Fruit fly (Drosophila melanogaster) whole organism, adult: ENCODE data around the gene CG7692.

Experiments used
- CG11617 ChIP-seq: fragments of 200-800 bp; sonication (Bioruptor generic); optimal IDR thresholded peaks from 2 replicates; lab custom pipeline; 2017; ENCODE audit warnings: mild to moderate bottlenecking, missing biosample characterization, missing genetic modification reagents, missing genetic modification characterization
- CG12768 ChIP-seq: fragments of 200-800 bp; sonication (Bioruptor generic); optimal IDR thresholded peaks from 2 replicates; lab custom pipeline; 2017; ENCODE audit warnings: missing biosample characterization, missing genetic modification characterization, mild to moderate bottlenecking, moderate library complexity, missing genetic modification reagents
- CG14711 ChIP-seq: fragments of 200-800 bp; sonication (Bioruptor generic); optimal IDR thresholded peaks from 2 replicates; lab custom pipeline; 2018; ENCODE audit warnings: missing biosample characterization, mild to moderate bottlenecking, missing genetic modification characterization, moderate library complexity
- CG1620 ChIP-seq: fragments of 200-800 bp; sonication (Bioruptor generic); optimal IDR thresholded peaks from 2 replicates; lab custom pipeline; 2016; ENCODE audit warnings: missing biosample characterization, missing genetic modification characterization
- CG33017 ChIP-seq: fragments of 200-800 bp; sonication (Bioruptor generic); optimal IDR thresholded peaks from 2 replicates; lab custom pipeline; 2018; ENCODE audit warnings: missing biosample characterization, mild to moderate bottlenecking, missing genetic modification characterization, moderate library complexity
- CG5204 ChIP-seq: fragments of 200-800 bp; sonication (Bioruptor generic); optimal IDR thresholded peaks from 2 replicates; lab custom pipeline; 2016; ENCODE audit warnings: missing biosample characterization, missing genetic modification characterization
- CG7045 ChIP-seq: fragments of 200-800 bp; sonication (Bioruptor generic); optimal IDR thresholded peaks from 2 replicates; lab custom pipeline; 2017; ENCODE audit warnings: missing biosample characterization, mild to moderate bottlenecking, missing genetic modification characterization
- CG7101 ChIP-seq: fragments of 200-800 bp; sonication (Bioruptor generic); optimal IDR thresholded peaks from 2 replicates; lab custom pipeline; 2018; ENCODE audit warnings: missing biosample characterization, mild to moderate bottlenecking, missing genetic modification characterization, moderate library complexity
- Clk ChIP-seq: fragments of 200-800 bp; sonication (Bioruptor generic); optimal IDR thresholded peaks from 2 replicates; lab custom pipeline; 2017; ENCODE audit warnings: missing biosample characterization, missing genetic modification characterization
- Crg-1 ChIP-seq: fragments of 200-800 bp; sonication (Bioruptor generic); optimal IDR thresholded peaks from 2 replicates; lab custom pipeline; 2016; ENCODE audit warnings: missing biosample characterization, missing genetic modification characterization
- Hr96 ChIP-seq: fragments of 200-800 bp; sonication (Bioruptor generic); optimal IDR thresholded peaks from 2 replicates; lab custom pipeline; 2016; ENCODE audit warnings: missing biosample characterization, missing genetic modification characterization
- Mnt ChIP-seq: fragments of 200-800 bp; sonication (Bioruptor generic); optimal IDR thresholded peaks from 2 replicates; lab custom pipeline; 2016; ENCODE audit warnings: missing biosample characterization, mild to moderate bottlenecking, missing genetic modification characterization
- bab1 ChIP-seq: fragments of 200-800 bp; sonication (Bioruptor generic); optimal IDR thresholded peaks from 3 replicates; lab custom pipeline; 2019; ENCODE audit warnings: missing biosample characterization, mild to moderate bottlenecking, missing genetic modification characterization, moderate library complexity
- cic ChIP-seq: fragments of 200-800 bp; sonication (Bioruptor generic); optimal IDR thresholded peaks from 2 replicates; lab custom pipeline; 2017; ENCODE audit warnings: missing biosample characterization, mild to moderate bottlenecking, missing genetic modification characterization, moderate library complexity
- cnc ChIP-seq, 2 experiments: fragments of >200 bp; optimal IDR thresholded peaks; 2 replicates each; lab custom pipeline; 2017
- kay ChIP-seq: fragments of 200-800 bp; sonication (Bioruptor generic); peaks from one replicate; lab custom pipeline; 2016; ENCODE audit warnings: missing biosample characterization, missing genetic modification characterization, borderline replicate concordance
- ovo ChIP-seq: fragments of 200-800 bp; sonication (Bioruptor generic); optimal IDR thresholded peaks from 2 replicates; lab custom pipeline; 2016; ENCODE audit warnings: missing biosample characterization, missing genetic modification characterization
- pad ChIP-seq: fragments of 200-800 bp; sonication (Bioruptor generic); optimal IDR thresholded peaks from 3 replicates; lab custom pipeline; 2017; ENCODE audit warnings: missing biosample characterization, missing genetic modification characterization, mild to moderate bottlenecking, moderate library complexity, missing genetic modification reagents
- tj ChIP-seq: fragments of 200-800 bp; sonication (Bioruptor generic); optimal IDR thresholded peaks from 3 replicates; lab custom pipeline; 2017; ENCODE audit warnings: missing biosample characterization, mild to moderate bottlenecking, missing genetic modification characterization, moderate library complexity
- toe ChIP-seq: fragments of 200-800 bp; sonication (Bioruptor generic); optimal IDR thresholded peaks from 2 replicates; lab custom pipeline; 2016; ENCODE audit warnings: missing biosample characterization, missing genetic modification characterization

CG7692 gene

DNA sequence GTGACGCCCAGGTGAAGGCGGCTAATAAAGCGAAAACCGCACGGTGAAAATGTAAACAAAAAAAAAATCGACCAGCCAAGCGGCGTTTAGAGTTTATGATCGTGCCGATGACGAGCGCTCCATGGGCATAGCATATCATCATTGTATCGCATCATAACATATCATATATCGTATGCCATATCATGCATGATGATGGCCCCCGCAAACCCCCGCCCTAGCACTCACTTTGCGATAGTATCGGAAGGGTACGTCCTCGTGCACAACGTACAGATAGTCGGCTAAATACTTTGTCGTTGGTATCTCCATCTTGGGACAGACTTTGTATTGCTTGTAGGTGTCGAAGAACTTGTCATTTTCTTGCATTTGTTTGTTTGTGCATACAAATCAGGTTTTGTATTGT is 51.6 kb downstream of the CG7692 start:
- no peak for TF ChIP-seq CG7045 (GFP tag; lab: Kevin White, UChicago)
- TF ChIP-seq Hr96, result no peak
- no peak for TF ChIP-seq pad (GFP tag; lab: Kevin White, UChicago)
- TF ChIP-seq CG33017 (tag; lab: Kevin White, UChicago), result no peak
- TF ChIP-seq CG11617 (GFP tag; lab: Kevin White, UChicago), result no peak
- TF ChIP-seq Clk (GFP tag; lab: Kevin White, UChicago), result no peak
- no peak for TF ChIP-seq ovo (GFP tag; lab: Kevin White, UChicago)
- TF ChIP-seq kay (GFP tag; lab: Kevin White, UChicago), result no peak

DNA sequence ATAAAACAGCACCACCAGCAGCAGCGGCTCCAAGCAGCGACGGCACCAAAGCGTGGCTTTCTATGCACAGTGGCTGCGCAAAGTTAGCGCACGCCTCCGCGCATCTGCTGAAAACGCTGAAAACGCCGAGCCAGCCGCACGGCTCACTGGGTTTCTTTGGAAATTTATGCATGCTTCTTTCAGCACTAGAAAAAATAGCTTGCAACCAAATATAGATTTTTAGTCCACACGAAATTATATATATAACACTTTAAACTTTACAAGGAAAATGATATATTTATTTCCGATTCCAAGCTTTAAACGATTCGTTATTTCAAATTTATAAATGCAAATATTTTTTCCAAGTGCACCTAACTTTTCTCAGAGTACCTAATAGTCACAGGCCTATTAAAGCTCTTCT is 53.0 kb downstream of the CG7692 start:
- no peak for TF ChIP-seq pad (GFP tag; lab: Kevin White, UChicago)
- TF ChIP-seq tj (GFP tag; lab: Kevin White, UChicago), result no peak
- no peak for TF ChIP-seq CG33017 (tag; lab: Kevin White, UChicago)
- TF ChIP-seq Mnt, result no peak
- no peak for TF ChIP-seq CG7101 (tag; lab: Kevin White, UChicago)
- TF ChIP-seq ovo (GFP tag; lab: Kevin White, UChicago), result no peak
- TF ChIP-seq CG11617 (GFP tag; lab: Kevin White, UChicago), result no peak
- no peak for TF ChIP-seq CG14711 (tag; lab: Kevin White, UChicago)
- TF ChIP-seq CG1620 (GFP tag; lab: Kevin White, UChicago), result no peak
- TF ChIP-seq kay (GFP tag; lab: Kevin White, UChicago), result no peak
- no peak for TF ChIP-seq cic (GFP tag; lab: Kevin White, UChicago)
- no peak for TF ChIP-seq Clk (GFP tag; lab: Kevin White, UChicago)
- no peak for TF ChIP-seq Crg-1 (GFP tag; lab: Kevin White, UChicago)
- TF ChIP-seq CG12768 (GFP tag; lab: Kevin White, UChicago), result no peak
- no peak for TF ChIP-seq CG5204 (GFP tag; lab: Kevin White, UChicago)
- TF ChIP-seq CG7045 (GFP tag; lab: Kevin White, UChicago), result no peak
- TF ChIP-seq bab1 (GFP tag; lab: Kevin White, UChicago), result no peak
- no peak for TF ChIP-seq cnc (optimal IDR thresholded peaks at IDR 0.05; lab: Kevin White, UChicago)
- no peak for TF ChIP-seq Hr96

DNA sequence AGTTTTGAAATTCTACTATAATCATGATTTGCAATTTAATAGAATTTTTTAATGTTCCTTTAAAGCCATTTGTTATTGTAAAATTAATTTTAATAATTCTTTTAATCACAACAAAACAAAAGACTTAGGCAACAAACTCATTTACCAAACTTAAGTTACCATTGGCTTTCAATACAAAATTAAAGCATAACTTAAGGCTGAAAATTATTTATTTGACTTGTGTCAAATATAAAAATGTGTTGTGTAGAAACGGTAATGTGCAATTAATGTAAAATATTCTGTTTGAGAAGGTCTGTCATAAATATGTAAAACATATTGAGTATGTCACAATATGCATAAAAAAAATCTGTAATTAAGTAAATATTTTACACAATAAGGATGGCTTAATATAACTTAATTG is 55.5 kb downstream of the CG7692 start:
- TF ChIP-seq cnc (optimal IDR thresholded peaks at IDR 0.05; lab: Kevin White, UChicago) (no peak), Mnt (no peak), ovo (GFP tag; lab: Kevin White, UChicago) (no peak), Hr96 (no peak), toe (GFP tag; lab: Kevin White, UChicago) (no peak), Crg-1 (GFP tag; lab: Kevin White, UChicago) (no peak), kay (GFP tag; lab: Kevin White, UChicago) (no peak)
